Fruit fly (Drosophila melanogaster) Kc167 (cell line): ENCODE results near the gene run.

Experiments used
- Myc ChIP-seq: fragments of >200 bp; optimal IDR thresholded peaks from 2 replicates; lab custom pipeline; 2017; ENCODE audit warnings: missing external identifiers
- psq ChIP-seq: fragments of >200 bp; optimal IDR thresholded peaks from 2 replicates; lab custom pipeline; 2017; ENCODE audit warnings: missing external identifiers

DNA sequence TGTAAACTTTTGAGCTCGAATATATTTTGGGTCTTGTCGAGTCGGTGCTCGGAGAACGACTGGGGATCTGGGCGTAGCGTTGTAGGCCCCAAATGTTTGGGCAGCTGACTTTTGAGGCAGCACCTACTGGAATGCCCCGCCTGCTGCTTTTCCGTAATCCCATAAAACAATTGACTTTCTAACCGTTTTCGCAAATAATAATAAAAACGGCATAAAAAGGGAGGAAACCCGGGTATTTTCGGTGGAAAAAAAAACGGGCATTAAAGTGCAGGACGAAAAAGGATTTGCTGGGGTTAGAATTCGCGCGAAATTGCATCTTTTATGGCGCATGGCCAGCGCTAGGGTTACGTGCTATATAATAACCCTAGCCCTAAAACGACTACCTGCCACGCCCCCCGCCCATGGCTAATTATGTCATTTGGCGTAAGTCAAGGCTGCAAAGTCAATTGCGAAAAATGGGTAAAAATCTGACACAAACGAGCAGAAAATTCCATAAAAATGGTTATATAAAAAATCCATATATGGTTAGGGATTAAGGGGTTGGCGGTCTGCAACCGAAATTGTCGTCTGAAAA is 45.5 kb downstream of the run start, which contains the start of gene CG1324:
- TF ChIP-seq psq, result no peak
- no peak for TF ChIP-seq Myc (lab: Kevin White, UChicago)
